Fruit fly (Drosophila melanogaster): Measurements from ENCODE around the gene CG7264.

dm6 chr3L:11816641-11817040, 12.2 kb upstream of the CG7264 start:
- TF ChIP-seq CG10631 (GFP tag; optimal IDR thresholded peaks at IDR 0.05) (no peak), spab (GFP tag; optimal IDR thresholded peaks at IDR 0.05) (no peak), Blimp-1 (GFP tag; optimal IDR thresholded peaks at IDR 0.05) (no peak), cyc (GFP tag; optimal IDR thresholded peaks at IDR 0.05) (no peak), CG4318 (GFP tag; optimal IDR thresholded peaks at IDR 0.05) (no peak)

All from whole organism, prepupa.